Fruit fly (Drosophila melanogaster) whole organism, adult: ENCODE data around the gene CG6118.
A peak's percentile ranks its signal among the peaks of the same experiment; 100 is the strongest.

ENCODE experiments used
- CG11617 ChIP-seq: fragments of 200-800 bp; sonication (Bioruptor generic); optimal IDR thresholded peaks from 2 replicates; lab custom pipeline; 2017; ENCODE audit warnings: mild to moderate bottlenecking, missing biosample characterization, missing genetic modification reagents, missing genetic modification characterization
- CG12768 ChIP-seq: fragments of 200-800 bp; sonication (Bioruptor generic); optimal IDR thresholded peaks from 2 replicates; lab custom pipeline; 2017; ENCODE audit warnings: missing biosample characterization, missing genetic modification characterization, mild to moderate bottlenecking, moderate library complexity, missing genetic modification reagents
- CG14711 ChIP-seq: fragments of 200-800 bp; sonication (Bioruptor generic); optimal IDR thresholded peaks from 2 replicates; lab custom pipeline; 2018; ENCODE audit warnings: missing biosample characterization, mild to moderate bottlenecking, missing genetic modification characterization, moderate library complexity
- CG1620 ChIP-seq: fragments of 200-800 bp; sonication (Bioruptor generic); optimal IDR thresholded peaks from 2 replicates; lab custom pipeline; 2016; ENCODE audit warnings: missing biosample characterization, missing genetic modification characterization
- CG33017 ChIP-seq: fragments of 200-800 bp; sonication (Bioruptor generic); optimal IDR thresholded peaks from 2 replicates; lab custom pipeline; 2018; ENCODE audit warnings: missing biosample characterization, mild to moderate bottlenecking, missing genetic modification characterization, moderate library complexity
- CG5204 ChIP-seq: fragments of 200-800 bp; sonication (Bioruptor generic); optimal IDR thresholded peaks from 2 replicates; lab custom pipeline; 2016; ENCODE audit warnings: missing biosample characterization, missing genetic modification characterization
- CG7045 ChIP-seq: fragments of 200-800 bp; sonication (Bioruptor generic); optimal IDR thresholded peaks from 2 replicates; lab custom pipeline; 2017; ENCODE audit warnings: missing biosample characterization, mild to moderate bottlenecking, missing genetic modification characterization
- CG7101 ChIP-seq: fragments of 200-800 bp; sonication (Bioruptor generic); optimal IDR thresholded peaks from 2 replicates; lab custom pipeline; 2018; ENCODE audit warnings: missing biosample characterization, mild to moderate bottlenecking, missing genetic modification characterization, moderate library complexity
- Clk ChIP-seq: fragments of 200-800 bp; sonication (Bioruptor generic); optimal IDR thresholded peaks from 2 replicates; lab custom pipeline; 2017; ENCODE audit warnings: missing biosample characterization, missing genetic modification characterization
- Crg-1 ChIP-seq: fragments of 200-800 bp; sonication (Bioruptor generic); optimal IDR thresholded peaks from 2 replicates; lab custom pipeline; 2016; ENCODE audit warnings: missing biosample characterization, missing genetic modification characterization
- Hr96 ChIP-seq: fragments of 200-800 bp; sonication (Bioruptor generic); optimal IDR thresholded peaks from 2 replicates; lab custom pipeline; 2016; ENCODE audit warnings: missing biosample characterization, missing genetic modification characterization
- Mnt ChIP-seq: fragments of 200-800 bp; sonication (Bioruptor generic); optimal IDR thresholded peaks from 2 replicates; lab custom pipeline; 2016; ENCODE audit warnings: missing biosample characterization, mild to moderate bottlenecking, missing genetic modification characterization
- bab1 ChIP-seq: fragments of 200-800 bp; sonication (Bioruptor generic); optimal IDR thresholded peaks from 3 replicates; lab custom pipeline; 2019; ENCODE audit warnings: missing biosample characterization, mild to moderate bottlenecking, missing genetic modification characterization, moderate library complexity
- cic ChIP-seq: fragments of 200-800 bp; sonication (Bioruptor generic); optimal IDR thresholded peaks from 2 replicates; lab custom pipeline; 2017; ENCODE audit warnings: missing biosample characterization, mild to moderate bottlenecking, missing genetic modification characterization, moderate library complexity
- cnc ChIP-seq, 2 experiments: fragments of >200 bp; optimal IDR thresholded peaks; 2 replicates each; lab custom pipeline; 2017
- kay ChIP-seq: fragments of 200-800 bp; sonication (Bioruptor generic); peaks from one replicate; lab custom pipeline; 2016; ENCODE audit warnings: missing biosample characterization, missing genetic modification characterization, borderline replicate concordance
- ovo ChIP-seq: fragments of 200-800 bp; sonication (Bioruptor generic); optimal IDR thresholded peaks from 2 replicates; lab custom pipeline; 2016; ENCODE audit warnings: missing biosample characterization, missing genetic modification characterization
- pad ChIP-seq: fragments of 200-800 bp; sonication (Bioruptor generic); optimal IDR thresholded peaks from 3 replicates; lab custom pipeline; 2017; ENCODE audit warnings: missing biosample characterization, missing genetic modification characterization, mild to moderate bottlenecking, moderate library complexity, missing genetic modification reagents
- tj ChIP-seq: fragments of 200-800 bp; sonication (Bioruptor generic); optimal IDR thresholded peaks from 3 replicates; lab custom pipeline; 2017; ENCODE audit warnings: missing biosample characterization, mild to moderate bottlenecking, missing genetic modification characterization, moderate library complexity
- toe ChIP-seq: fragments of 200-800 bp; sonication (Bioruptor generic); optimal IDR thresholded peaks from 2 replicates; lab custom pipeline; 2016; ENCODE audit warnings: missing biosample characterization, missing genetic modification characterization

CG6118 gene

DNA sequence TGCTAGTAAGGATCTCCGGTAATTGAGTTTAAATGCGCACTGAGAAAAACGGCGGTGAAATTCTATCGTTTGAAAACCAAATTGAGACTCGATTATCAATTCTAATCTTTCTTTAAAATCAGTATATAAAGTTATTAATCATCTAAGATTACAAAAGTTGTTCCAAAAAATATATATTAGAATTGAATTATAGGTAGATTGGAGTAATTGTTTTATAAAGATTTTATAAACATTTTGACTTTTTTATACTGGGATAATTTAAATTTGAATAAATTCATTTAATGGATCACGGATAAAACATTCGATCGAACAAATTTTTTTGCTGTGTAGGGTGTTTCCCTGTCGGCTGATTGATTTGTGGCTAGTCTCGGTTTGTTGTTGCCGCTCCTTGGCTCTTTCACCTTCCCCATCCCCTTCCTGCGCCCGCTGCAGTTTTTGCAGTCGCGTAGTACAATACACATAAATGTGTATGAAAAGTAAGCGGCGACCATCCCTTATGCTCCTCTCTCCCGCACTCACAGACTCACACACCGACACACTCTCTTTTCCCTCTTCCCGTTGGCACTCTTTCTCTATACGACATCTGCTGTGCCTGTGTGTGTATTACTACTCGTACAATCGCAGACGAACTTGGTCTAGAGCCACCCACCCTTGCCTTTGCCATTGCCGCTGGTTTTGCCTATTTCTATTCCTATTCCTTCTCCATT, 15.6 kb downstream of the CG6118 start:
- TF ChIP-seq CG11617 (GFP tag; lab: Kevin White, UChicago) (peak; percentile 0), pad (GFP tag; lab: Kevin White, UChicago) (no peak), CG7101 (tag; lab: Kevin White, UChicago) (peak; percentile 11)

DNA sequence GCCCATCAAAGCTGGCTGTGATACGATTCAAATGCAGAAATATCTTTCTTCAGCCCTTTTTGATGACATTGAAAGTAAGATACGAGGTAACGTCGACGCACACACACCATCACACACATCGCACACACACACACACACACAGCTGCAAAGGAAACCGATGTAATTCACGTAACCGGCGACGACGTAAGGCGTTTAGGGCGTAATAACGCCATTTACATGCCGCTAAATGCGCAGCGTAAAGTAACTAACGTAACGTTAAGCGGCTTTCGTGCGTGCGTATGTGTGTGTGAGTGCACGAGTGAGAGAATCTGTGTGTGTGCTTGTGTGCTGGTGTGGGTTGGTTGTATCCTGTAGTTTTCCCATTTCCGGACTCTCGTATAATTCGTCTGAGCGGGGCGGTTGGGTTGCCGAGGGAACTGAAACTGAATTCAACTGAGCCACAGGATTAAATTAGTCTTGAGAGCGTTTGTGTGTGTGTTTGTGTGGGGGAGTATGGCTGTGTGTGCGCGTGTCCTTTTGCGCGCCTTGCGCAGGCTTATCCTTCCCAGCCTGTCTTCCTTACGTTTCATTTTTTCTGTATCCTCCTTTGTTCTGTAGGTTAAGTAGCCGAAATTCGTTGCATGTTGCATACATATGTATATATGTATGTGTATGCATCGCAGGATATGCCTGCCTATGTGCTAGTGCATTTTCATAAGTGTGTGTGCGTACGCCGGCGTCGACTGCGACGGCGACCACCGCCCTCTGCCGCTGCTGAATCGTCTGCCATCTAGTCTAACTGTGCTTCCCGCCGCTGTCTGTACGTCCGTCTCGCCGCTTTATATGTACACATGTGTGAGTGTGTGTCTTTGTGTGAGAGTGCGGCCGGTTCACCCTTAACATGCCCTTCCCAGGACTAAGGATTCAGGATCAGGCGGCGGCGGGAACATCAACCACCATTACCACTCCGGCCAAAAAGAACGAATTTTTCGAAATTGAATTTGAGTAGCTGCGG, 16.5 kb downstream of the CG6118 start:
- no peak for TF ChIP-seq cic (GFP tag; lab: Kevin White, UChicago)
- TF ChIP-seq CG7045 (GFP tag; lab: Kevin White, UChicago), result no peak
- no peak for TF ChIP-seq CG11617 (GFP tag; lab: Kevin White, UChicago)
- no peak for TF ChIP-seq cnc (optimal IDR thresholded peaks at IDR 0.05; lab: Kevin White, UChicago)
- TF ChIP-seq CG12768, result no peak
- TF ChIP-seq kay, result no peak
- TF ChIP-seq Mnt (GFP tag; lab: Kevin White, UChicago), result no peak
- no peak for TF ChIP-seq tj (GFP tag; lab: Kevin White, UChicago)
- no peak for TF ChIP-seq bab1 (GFP tag; lab: Kevin White, UChicago)
- TF ChIP-seq Clk (GFP tag; lab: Kevin White, UChicago), result no peak
- no peak for TF ChIP-seq CG1620 (GFP tag; lab: Kevin White, UChicago)
- no peak for TF ChIP-seq CG14711 (tag; lab: Kevin White, UChicago)
- no peak for TF ChIP-seq ovo (GFP tag; lab: Kevin White, UChicago)
- no peak for TF ChIP-seq pad (GFP tag; lab: Kevin White, UChicago)
- TF ChIP-seq Hr96 (GFP tag; lab: Kevin White, UChicago), result no peak
- TF ChIP-seq CG7101 (tag; lab: Kevin White, UChicago), result no peak
- TF ChIP-seq CG33017 (tag; lab: Kevin White, UChicago), result no peak
- no peak for TF ChIP-seq toe
- TF ChIP-seq Crg-1 (GFP tag; lab: Kevin White, UChicago), result no peak

DNA sequence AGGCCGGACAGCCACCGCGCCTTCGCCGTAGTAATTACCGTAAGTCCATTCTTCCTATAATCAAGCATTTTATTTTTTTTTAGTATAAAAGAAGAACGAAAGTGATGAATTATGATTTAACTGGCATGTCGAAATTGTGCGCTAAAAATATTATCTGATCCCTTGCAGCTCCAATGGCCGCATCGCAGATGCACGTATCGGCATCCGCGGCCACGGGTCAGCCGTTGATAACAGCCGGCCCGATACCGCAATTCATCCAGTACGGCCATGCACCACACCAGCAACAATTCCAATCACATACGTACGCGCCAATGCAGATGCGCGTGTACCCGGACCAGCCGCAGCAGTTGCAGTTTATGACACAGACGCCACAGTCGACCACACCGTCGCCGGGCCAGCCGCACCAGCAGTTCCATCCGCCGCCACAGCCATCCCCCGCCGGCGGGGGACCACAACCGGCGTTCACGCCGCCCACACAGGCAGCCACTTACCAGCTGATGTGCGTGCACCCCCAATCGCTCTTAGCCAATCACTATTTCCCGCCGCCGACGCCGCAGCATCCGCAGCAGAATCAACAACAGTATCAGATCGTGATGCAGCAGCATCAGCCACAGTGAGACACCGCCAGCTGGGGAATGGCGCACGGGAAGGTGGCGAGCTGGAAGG, 19.5 kb downstream of the CG6118 start:
- TF ChIP-seq bab1 (GFP tag; lab: Kevin White, UChicago), result no peak
- no peak for TF ChIP-seq cic (GFP tag; lab: Kevin White, UChicago)
- no peak for TF ChIP-seq Mnt (GFP tag; lab: Kevin White, UChicago)
- no peak for TF ChIP-seq kay
- no peak for TF ChIP-seq CG7101 (tag; lab: Kevin White, UChicago)
- TF ChIP-seq cnc (optimal IDR thresholded peaks at IDR 0.05; lab: Kevin White, UChicago), result no peak
- no peak for TF ChIP-seq CG14711 (tag; lab: Kevin White, UChicago)
- no peak for TF ChIP-seq CG1620 (GFP tag; lab: Kevin White, UChicago)
- TF ChIP-seq CG7045 (GFP tag; lab: Kevin White, UChicago), result no peak
- TF ChIP-seq pad (GFP tag; lab: Kevin White, UChicago), result no peak
- no peak for TF ChIP-seq Clk (GFP tag; lab: Kevin White, UChicago)

DNA sequence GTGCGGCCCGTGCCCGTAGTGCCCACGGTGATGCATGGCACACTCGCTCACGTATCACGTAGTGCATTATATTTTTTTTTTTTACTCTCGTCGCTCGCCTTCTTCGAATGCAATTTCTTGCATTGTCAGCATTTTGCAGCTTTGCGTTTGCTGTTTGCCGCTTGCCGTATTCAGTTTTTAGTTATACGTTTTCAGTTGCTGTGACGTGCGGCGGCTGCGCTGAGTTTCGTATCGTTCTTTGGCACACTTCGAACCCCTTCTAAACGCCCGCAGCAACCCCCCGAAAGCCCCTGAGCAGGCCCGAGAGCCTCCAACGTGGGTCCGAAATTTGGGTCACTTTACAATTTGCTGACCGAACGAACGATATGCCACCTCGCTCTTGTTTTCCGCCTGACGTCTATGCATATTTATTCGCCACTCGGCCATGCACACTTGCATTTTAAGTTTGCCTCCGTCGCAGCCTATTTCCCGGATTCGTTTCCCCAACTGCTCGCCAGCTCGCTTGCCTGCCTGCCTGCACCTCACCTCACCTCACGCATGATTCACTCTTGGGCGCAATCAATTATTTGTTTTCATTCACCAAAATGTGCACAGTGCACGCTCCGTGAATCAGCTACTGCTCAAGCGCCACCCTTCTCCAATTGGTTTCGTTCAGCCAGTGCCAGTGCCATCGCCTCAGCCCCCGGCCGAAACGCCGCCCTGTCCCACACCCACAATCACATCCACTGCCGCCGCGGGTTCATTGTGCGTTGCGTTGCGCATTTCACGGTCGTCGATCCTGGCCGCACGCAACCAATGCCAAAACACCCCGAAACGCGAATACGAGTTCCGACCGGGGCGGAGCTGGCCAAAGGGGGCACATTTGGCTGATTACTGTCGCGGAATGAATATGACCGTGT, 23.6 kb downstream of the CG6118 start:
- no peak for TF ChIP-seq bab1 (GFP tag; lab: Kevin White, UChicago)
- TF ChIP-seq CG12768, result peak; percentile 65
- TF ChIP-seq kay, result peak; percentile 79
- TF ChIP-seq Crg-1 (GFP tag; lab: Kevin White, UChicago), result no peak
- TF ChIP-seq Mnt (GFP tag; lab: Kevin White, UChicago), result no peak
- peak; percentile 99 for TF ChIP-seq tj (GFP tag; lab: Kevin White, UChicago)

DNA sequence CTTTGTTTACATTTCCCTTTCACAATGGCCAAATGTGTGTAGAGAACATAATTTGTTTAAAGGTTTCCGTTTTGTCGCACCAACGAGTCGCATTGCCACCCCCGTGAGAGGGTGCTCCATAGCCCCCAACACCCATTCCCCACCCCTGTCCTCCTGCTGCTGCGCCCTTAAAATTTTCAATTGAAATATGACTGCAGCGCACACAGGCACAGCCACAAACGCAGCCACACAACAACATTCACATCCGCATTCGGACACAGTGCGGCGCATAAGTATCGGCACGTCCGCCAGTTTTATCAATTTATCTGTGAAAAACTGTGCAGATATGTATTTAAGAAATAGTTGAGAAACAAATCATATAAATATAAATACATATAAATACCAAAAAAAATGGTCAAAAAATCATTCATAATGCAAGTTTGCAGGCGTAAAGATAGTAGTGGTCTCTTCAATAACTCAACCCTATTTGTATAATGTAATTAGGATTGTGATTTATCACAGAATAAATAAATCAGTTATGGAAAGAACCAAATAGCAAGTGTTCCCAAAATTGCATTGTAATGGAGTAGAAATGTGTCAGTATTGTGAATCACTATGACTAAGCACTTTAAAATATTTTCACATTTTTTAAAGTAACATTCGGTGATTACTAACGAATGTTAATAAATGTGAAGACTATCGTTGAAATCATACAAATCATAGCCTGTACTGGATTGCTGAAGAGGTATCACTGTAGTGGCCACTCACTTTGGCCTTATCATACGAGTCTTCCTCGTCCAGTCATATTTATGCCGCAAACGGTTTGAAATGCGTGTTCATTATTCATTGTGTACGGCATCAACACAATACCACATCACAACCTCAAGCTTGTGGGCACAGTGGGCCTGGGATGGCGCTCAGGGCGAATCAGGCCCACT, 24.5 kb downstream of the CG6118 start:
- TF ChIP-seq tj (GFP tag; lab: Kevin White, UChicago) (no peak), CG1620 (GFP tag; lab: Kevin White, UChicago) (peak; percentile 9), CG5204 (GFP tag; lab: Kevin White, UChicago) (peak; percentile 43), cnc (optimal IDR thresholded peaks at IDR 0.05; lab: Kevin White, UChicago) (peak; percentile 65 to 67), CG7045 (GFP tag; lab: Kevin White, UChicago) (peak; percentile 26), ovo (GFP tag; lab: Kevin White, UChicago) (no peak), CG33017 (tag; lab: Kevin White, UChicago) (no peak), Hr96 (GFP tag; lab: Kevin White, UChicago) (no peak), CG14711 (tag; lab: Kevin White, UChicago) (no peak), bab1 (GFP tag; lab: Kevin White, UChicago) (no peak), kay (no peak), Crg-1 (GFP tag; lab: Kevin White, UChicago) (no peak)
